Worm (Caenorhabditis elegans) whole organism, late embryonic: ENCODE results near the gene pei-2.

Experiments used
- C38D4.7 ChIP-seq: fragments of 200-800 bp; sonication (Bioruptor generic); optimal IDR thresholded peaks from 2 replicates; lab custom pipeline; 2018; ENCODE audit warnings: mild to moderate bottlenecking, missing genetic modification characterization, moderate library complexity, missing compliant biosample characterization
- K09A11.1 ChIP-seq: sonication (generic microtip); optimal IDR thresholded peaks from 2 replicates; lab custom pipeline; 2017; ENCODE audit warnings: antibody characterized with exemption, mild to moderate bottlenecking, missing genetic modification characterization, missing compliant biosample characterization; ENCODE audit not compliant: insufficient read depth
- T23F11.4 ChIP-seq: fragments of 200-800 bp; sonication (Bioruptor generic); optimal IDR thresholded peaks from 2 replicates; lab custom pipeline; 2018; ENCODE audit warnings: mild to moderate bottlenecking, missing genetic modification characterization, missing compliant biosample characterization
- ama-1 ChIP-seq: fragments of 150-350 bp; optimal IDR thresholded peaks from 2 replicates; lab custom pipeline; 2014
- ceh-18 ChIP-seq: sonication (generic microtip); optimal IDR thresholded peaks from 2 replicates; lab custom pipeline; 2016; ENCODE audit warnings: missing genetic modification characterization, missing compliant biosample characterization
- ceh-2 ChIP-seq: sonication (generic microtip); optimal IDR thresholded peaks from 2 replicates; lab custom pipeline; 2016; ENCODE audit warnings: missing genotype, missing genetic modification characterization, missing compliant biosample characterization
- ceh-24 ChIP-seq: sonication (generic microtip); optimal IDR thresholded peaks from 2 replicates; lab custom pipeline; 2016; ENCODE audit warnings: mild to moderate bottlenecking, missing genetic modification characterization, missing compliant biosample characterization
- ceh-30 ChIP-seq: fragments of 150-350 bp; optimal IDR thresholded peaks from 2 replicates; lab custom pipeline; 2014; ENCODE audit warnings: missing biosample characterization, missing genetic modification characterization
- ceh-31 ChIP-seq: sonication (generic microtip); optimal IDR thresholded peaks from 2 replicates; lab custom pipeline; 2016; ENCODE audit warnings: missing genetic modification characterization, missing compliant biosample characterization
- ceh-34 ChIP-seq: sonication (generic microtip); optimal IDR thresholded peaks from 2 replicates; lab custom pipeline; 2016; ENCODE audit warnings: mild to moderate bottlenecking, missing genetic modification characterization, missing compliant biosample characterization
- ceh-45 ChIP-seq: fragments of 200-800 bp; sonication (Bioruptor generic); IDR thresholded peaks from 2 replicates; pipeline ENCODE4 v1.3.6; 2022; ENCODE audit warnings: missing genetic modification reagents, missing genetic modification characterization, missing compliant biosample characterization
- ceh-48 ChIP-seq: sonication (generic microtip); optimal IDR thresholded peaks from 2 replicates; lab custom pipeline; 2016; ENCODE audit warnings: missing genetic modification characterization, inconsistent platforms, missing compliant biosample characterization
- ceh-6 ChIP-seq: fragments of 200-800 bp; sonication (Bioruptor generic); optimal IDR thresholded peaks from 2 replicates; lab custom pipeline; 2018; ENCODE audit warnings: mild to moderate bottlenecking, missing genetic modification characterization, missing compliant biosample characterization
- che-1 ChIP-seq: sonication (generic microtip); optimal IDR thresholded peaks from 2 replicates; lab custom pipeline; 2016; ENCODE audit warnings: mild to moderate bottlenecking, missing genetic modification characterization, missing compliant biosample characterization
- dmd-4 ChIP-seq: sonication (generic microtip); optimal IDR thresholded peaks from 2 replicates; lab custom pipeline; 2016; ENCODE audit warnings: borderline replicate concordance, missing genetic modification characterization, missing compliant biosample characterization
- dve-1 ChIP-seq: sonication (generic microtip); optimal IDR thresholded peaks from 2 replicates; lab custom pipeline; 2017; ENCODE audit warnings: antibody characterized with exemption, mild to moderate bottlenecking, missing genetic modification characterization, missing compliant biosample characterization
- fax-1 ChIP-seq: sonication (generic microtip); optimal IDR thresholded peaks from 2 replicates; lab custom pipeline; 2016; ENCODE audit warnings: missing genotype, missing genetic modification characterization, missing compliant biosample characterization
- fkh-6 ChIP-seq: sonication (generic microtip); optimal IDR thresholded peaks from 2 replicates; lab custom pipeline; 2016; ENCODE audit warnings: missing genetic modification characterization, missing compliant biosample characterization
- hlh-13 ChIP-seq: fragments of 200-800 bp; sonication (Bioruptor generic); optimal IDR thresholded peaks from 2 replicates; lab custom pipeline; 2018; ENCODE audit warnings: mild to moderate bottlenecking, missing genetic modification characterization, missing compliant biosample characterization
- hlh-15 ChIP-seq: sonication (generic microtip); optimal IDR thresholded peaks from 2 replicates; lab custom pipeline; 2016; ENCODE audit warnings: missing genetic modification characterization, missing compliant biosample characterization
- hlh-30 ChIP-seq: sonication (generic microtip); optimal IDR thresholded peaks from 2 replicates; lab custom pipeline; 2017; ENCODE audit warnings: antibody characterized with exemption, missing genetic modification characterization, missing compliant biosample characterization; ENCODE audit not compliant: insufficient read depth
- hlh-6 ChIP-seq: sonication (generic microtip); optimal IDR thresholded peaks from 2 replicates; lab custom pipeline; 2016; ENCODE audit warnings: missing genotype, missing genetic modification characterization, missing compliant biosample characterization
- hlh-8 ChIP-seq: sonication (generic microtip); optimal IDR thresholded peaks from 2 replicates; lab custom pipeline; 2016; ENCODE audit warnings: missing genotype, missing genetic modification characterization, missing compliant biosample characterization
- madf-2 ChIP-seq: sonication (generic microtip); optimal IDR thresholded peaks from 2 replicates; lab custom pipeline; 2017; ENCODE audit warnings: missing genetic modification characterization, missing compliant biosample characterization
- mec-3 ChIP-seq: sonication (generic microtip); optimal IDR thresholded peaks from 2 replicates; lab custom pipeline; 2016; ENCODE audit warnings: borderline replicate concordance, missing genetic modification characterization, missing compliant biosample characterization
- nfya-1 ChIP-seq: sonication (generic microtip); optimal IDR thresholded peaks from 2 replicates; lab custom pipeline; 2017; ENCODE audit warnings: missing genetic modification characterization, mild to moderate bottlenecking, missing compliant biosample characterization, antibody characterized with exemption, moderate library complexity
- nhr-11 ChIP-seq: fragments of 150-350 bp; optimal IDR thresholded peaks from 2 replicates; lab custom pipeline; 2014; ENCODE audit warnings: missing biosample characterization, missing genetic modification characterization
- nhr-232 ChIP-seq: sonication (generic microtip); optimal IDR thresholded peaks from 2 replicates; lab custom pipeline; 2016; ENCODE audit warnings: missing genetic modification characterization, missing compliant biosample characterization
- odd-2 ChIP-seq: sonication (generic microtip); optimal IDR thresholded peaks from 2 replicates; lab custom pipeline; 2017; ENCODE audit warnings: antibody characterized with exemption, mild to moderate bottlenecking, missing genetic modification characterization, missing compliant biosample characterization
- pha-2 ChIP-seq: sonication (generic microtip); optimal IDR thresholded peaks from 2 replicates; lab custom pipeline; 2017; ENCODE audit warnings: mild to moderate bottlenecking, missing genetic modification characterization, missing compliant biosample characterization
- pha-4 ChIP-seq: fragments of 150-350 bp; optimal IDR thresholded peaks from 2 replicates; lab custom pipeline; 2018; ENCODE audit warnings: missing biosample characterization, missing genetic modification reagents, missing genetic modification characterization
- pqm-1 ChIP-seq: sonication (generic microtip); optimal IDR thresholded peaks from 2 replicates; lab custom pipeline; 2016; ENCODE audit warnings: missing genetic modification characterization, missing compliant biosample characterization
- pros-1 ChIP-seq: fragments of 150-350 bp; optimal IDR thresholded peaks from 2 replicates; lab custom pipeline; 2014; ENCODE audit warnings: missing biosample characterization, missing genetic modification reagents, missing genetic modification characterization
- ref-2 ChIP-seq: sonication (generic microtip); optimal IDR thresholded peaks from 2 replicates; lab custom pipeline; 2016; ENCODE audit warnings: missing genetic modification characterization, missing compliant biosample characterization
- sdc-2 ChIP-seq: sonication (generic microtip); optimal IDR thresholded peaks from 2 replicates; lab custom pipeline; 2016; ENCODE audit warnings: missing genotype, missing genetic modification characterization, missing compliant biosample characterization
- sox-2 ChIP-seq: fragments of 200-800 bp; sonication (Bioruptor generic); IDR thresholded peaks from 2 replicates; pipeline ENCODE4 v1.3.6; 2022; ENCODE audit warnings: missing genetic modification reagents, missing genetic modification characterization, missing compliant biosample characterization
- syd-9 ChIP-seq: sonication (generic microtip); optimal IDR thresholded peaks from 2 replicates; lab custom pipeline; 2016; ENCODE audit warnings: mild to moderate bottlenecking, missing genetic modification characterization, moderate library complexity, missing compliant biosample characterization
- tbx-7 ChIP-seq: sonication (generic microtip); optimal IDR thresholded peaks from 2 replicates; lab custom pipeline; 2016; ENCODE audit warnings: missing genotype, missing genetic modification characterization, missing compliant biosample characterization
- unc-3 ChIP-seq, 2 experiments: fragments of 200-800 bp in 1 of 2; sonication (Bioruptor generic) in 1 of 2; sonication (generic microtip) in 1 of 2; conservative IDR thresholded peaks in 1 of 2; optimal IDR thresholded peaks in 1 of 2; 2 replicates each; pipeline versions ENCODE4 v1.3.6 to Lab custom; 2016 to 2022; ENCODE audit warnings: missing compliant biosample characterization in 2 of 2, missing genetic modification characterization in 2 of 2, missing genetic modification reagents in 1 of 2
- unc-42 ChIP-seq: sonication (generic microtip); optimal IDR thresholded peaks from 2 replicates; lab custom pipeline; 2016; ENCODE audit warnings: missing genotype, missing genetic modification characterization, missing compliant biosample characterization
- unc-55 ChIP-seq: sonication (generic microtip); optimal IDR thresholded peaks from 2 replicates; lab custom pipeline; 2017; ENCODE audit warnings: missing biosample characterization, missing genetic modification reagents, missing genetic modification characterization
- zip-5 ChIP-seq: sonication (generic microtip); optimal IDR thresholded peaks from 2 replicates; lab custom pipeline; 2016; ENCODE audit warnings: missing genetic modification characterization, missing compliant biosample characterization

Gene pei-2

ce11 chrV:1015194-1015593, 8.1 kb downstream of the pei-2 start:
- no peak for TF ChIP-seq ceh-30 (tag; lab: Kevin White, UChicago)
- no peak for TF ChIP-seq ceh-6
- TF ChIP-seq ama-1 (lab: Kevin White, UChicago) = no peak
- TF ChIP-seq hlh-13 (GFP tag; lab: Kevin White, UChicago) = no peak
- peak; percentile 93 for TF ChIP-seq nfya-1 (tag; lab: Kevin White, UChicago)
- TF ChIP-seq K09A11.1 (tag; lab: Kevin White, UChicago) = no peak
- TF ChIP-seq dve-1 (tag; lab: Kevin White, UChicago) = no peak
- TF ChIP-seq syd-9 (tag; lab: Kevin White, UChicago) = no peak
- TF ChIP-seq, all 69 proteins: peak for 1

- TF ChIP-seq ceh-31 (tag; lab: Kevin White, UChicago) (no peak), nhr-232 (tag; lab: Kevin White, UChicago) (no peak), ceh-2 (no peak), mec-3 (no peak), pqm-1 (no peak), fkh-6 (tag; lab: Kevin White, UChicago) (no peak), sox-2 (GFP tag; lab: Robert Waterston, UW) (no peak), madf-2 (tag; lab: Kevin White, UChicago) (no peak), zip-5 (no peak), C38D4.7 (GFP tag; lab: Kevin White, UChicago) (no peak), pros-1 (tag; lab: Kevin White, UChicago) (no peak)
Observed at ce11 chrV:1013637-1014036, 9.6 kb downstream of the pei-2 start.

- TF ChIP-seq ceh-34 (tag; lab: Kevin White, UChicago) (no peak), ceh-45 (GFP tag; lab: Robert Waterston, UW) (no peak), T23F11.4 (GFP tag; lab: Kevin White, UChicago) (no peak), che-1 (tag; lab: Kevin White, UChicago) (no peak), pha-4 (tag; lab: Kevin White, UChicago) (no peak), unc-3 (GFP tag; conservative IDR thresholded peaks at IDR 0.05; lab: Robert Waterston, UW) (no peak), unc-3 (tag; optimal IDR thresholded peaks at IDR 0.05; lab: Kevin White, UChicago) (no peak), sdc-2 (tag; lab: Kevin White, UChicago) (no peak), ceh-48 (tag; lab: Kevin White, UChicago) (no peak), ceh-30 (tag; lab: Kevin White, UChicago) (no peak), hlh-15 (tag; lab: Kevin White, UChicago) (no peak), C38D4.7 (GFP tag; lab: Kevin White, UChicago) (no peak), ceh-18 (tag; lab: Kevin White, UChicago) (no peak), hlh-30 (tag; lab: Kevin White, UChicago) (no peak), hlh-6 (tag; lab: Kevin White, UChicago) (no peak)
Observed at ce11 chrV:1009037-1009436, 14.2 kb downstream of the pei-2 start.

- no peak for TF ChIP-seq fax-1
- no peak for TF ChIP-seq unc-42 (tag; lab: Kevin White, UChicago)
- TF ChIP-seq zip-5 = no peak
- TF ChIP-seq dve-1 (tag; lab: Kevin White, UChicago) = no peak
- no peak for TF ChIP-seq ceh-45 (GFP tag; lab: Robert Waterston, UW)
- TF ChIP-seq tbx-7 (tag; lab: Kevin White, UChicago) = no peak
- TF ChIP-seq madf-2 (tag; lab: Kevin White, UChicago) = no peak
- no peak for TF ChIP-seq ceh-30 (tag; lab: Kevin White, UChicago)
- TF ChIP-seq mec-3 = no peak
- TF ChIP-seq nhr-11 (tag; lab: Kevin White, UChicago) = no peak
- no peak for TF ChIP-seq hlh-8
- no peak for TF ChIP-seq sdc-2 (tag; lab: Kevin White, UChicago)
- TF ChIP-seq ceh-24 (tag; lab: Kevin White, UChicago) = no peak
- no peak for TF ChIP-seq odd-2 (tag; lab: Kevin White, UChicago)
- no peak for TF ChIP-seq ref-2 (tag; lab: Kevin White, UChicago)
- no peak for TF ChIP-seq ceh-2
- TF ChIP-seq unc-55 (GFP tag; lab: Kevin White, UChicago) = no peak
- TF ChIP-seq hlh-30 (tag; lab: Kevin White, UChicago) = no peak
- TF ChIP-seq pha-2 = no peak
- no peak for TF ChIP-seq dmd-4 (tag; lab: Kevin White, UChicago)
Observed at ce11 chrV:1008503-1008902, 14.8 kb downstream of the pei-2 start, which contains the start of gene ergo-1. Gene ergo-1, plus strand, starts transcription at chrV:1008803.
